Fruit fly (Drosophila melanogaster) whole organism, embryonic: ENCODE data around the gene CARPB.

Experiments
- Aef1 ChIP-seq: fragments of 200-800 bp; sonication (Bioruptor generic); IDR thresholded peaks from 3 replicates; pipeline ENCODE4 v1.3.6; 2022; ENCODE audit warnings: missing biosample characterization, missing genetic modification characterization
- Atf-2 ChIP-seq: fragments of 200-800 bp; sonication (Bioruptor generic); optimal IDR thresholded peaks from 2 replicates; lab custom pipeline; 2016; ENCODE audit warnings: missing biosample characterization, missing genetic modification characterization
- CG10209 ChIP-seq: fragments of 200-800 bp; sonication (Bioruptor generic); optimal IDR thresholded peaks from 3 replicates; lab custom pipeline; 2017; ENCODE audit warnings: missing biosample characterization, mild to moderate bottlenecking, missing genetic modification characterization, missing genetic modification reagents
- CG10267 ChIP-seq: fragments of 200-800 bp; sonication (Bioruptor generic); optimal IDR thresholded peaks from 2 replicates; lab custom pipeline; 2018; ENCODE audit warnings: missing biosample characterization, mild to moderate bottlenecking, missing genetic modification characterization, moderate library complexity
- CG11456 ChIP-seq: fragments of 200-800 bp; sonication (Bioruptor generic); IDR thresholded peaks from 3 replicates; pipeline ENCODE4 v1.3.6; 2022; ENCODE audit warnings: missing biosample characterization, missing genetic modification characterization
- CG12071 ChIP-seq: fragments of 200-800 bp; sonication (Bioruptor generic); optimal IDR thresholded peaks from 3 replicates; lab custom pipeline; 2018; ENCODE audit warnings: missing biosample characterization, mild to moderate bottlenecking, missing genetic modification characterization
- CG12104 ChIP-seq: fragments of 200-800 bp; sonication (Bioruptor generic); optimal IDR thresholded peaks from 3 replicates; lab custom pipeline; 2016; ENCODE audit warnings: missing biosample characterization, missing genetic modification characterization
- CG12236 ChIP-seq: fragments of 200-800 bp; sonication (Bioruptor generic); optimal IDR thresholded peaks from 2 replicates; lab custom pipeline; 2016; ENCODE audit warnings: missing biosample characterization, missing genetic modification characterization
- CG12299 ChIP-seq: fragments of 200-800 bp; sonication (Bioruptor generic); optimal IDR thresholded peaks from 2 replicates; lab custom pipeline; 2018; ENCODE audit warnings: missing biosample characterization, mild to moderate bottlenecking, missing genetic modification characterization
- CG12744 ChIP-seq: fragments of 200-800 bp; sonication (Bioruptor generic); optimal IDR thresholded peaks from 2 replicates; lab custom pipeline; 2016; ENCODE audit warnings: missing biosample characterization, missing genetic modification characterization
- CG13287 ChIP-seq: fragments of 200-800 bp; sonication (Bioruptor generic); IDR thresholded peaks from 2 replicates; pipeline ENCODE4 v1.3.6; 2022; ENCODE audit warnings: missing biosample characterization, missing genetic modification characterization; ENCODE audit not compliant: partially characterized antibody
- CG15601 ChIP-seq: fragments of 200-800 bp; sonication (Bioruptor generic); optimal IDR thresholded peaks from 3 replicates; lab custom pipeline; 2019; ENCODE audit warnings: missing biosample characterization, mild to moderate bottlenecking, missing genetic modification characterization, moderate library complexity
- CG17361 ChIP-seq: fragments of 200-800 bp; sonication (Bioruptor generic); IDR thresholded peaks from 3 replicates; pipeline ENCODE4 v1.3.6; 2022; ENCODE audit warnings: missing biosample characterization, missing genetic modification characterization
- CG2875 ChIP-seq: fragments of 200-800 bp; sonication (Bioruptor generic); optimal IDR thresholded peaks from 2 replicates; lab custom pipeline; 2017; ENCODE audit warnings: missing biosample characterization, mild to moderate bottlenecking, missing genetic modification characterization, missing genetic modification reagents
- CG3065 ChIP-seq: fragments of 200-800 bp; sonication (Bioruptor generic); optimal IDR thresholded peaks from 2 replicates; lab custom pipeline; 2016; ENCODE audit warnings: missing biosample characterization, missing genetic modification characterization
- CG6854 ChIP-seq: fragments of 200-800 bp; sonication (Bioruptor generic); optimal IDR thresholded peaks from 3 replicates; lab custom pipeline; 2017; ENCODE audit warnings: missing biosample characterization, mild to moderate bottlenecking, missing genetic modification characterization
- CG8281 ChIP-seq: fragments of 200-800 bp; sonication (Bioruptor generic); optimal IDR thresholded peaks from 2 replicates; lab custom pipeline; 2018; ENCODE audit warnings: missing biosample characterization, mild to moderate bottlenecking, missing genetic modification characterization, moderate library complexity
- CG9817 ChIP-seq: fragments of 200-800 bp; sonication (Bioruptor generic); optimal IDR thresholded peaks from 2 replicates; lab custom pipeline; 2018; ENCODE audit warnings: missing biosample characterization, mild to moderate bottlenecking, missing genetic modification characterization, moderate library complexity
- CrebB ChIP-seq: fragments of 200-800 bp; sonication (Bioruptor generic); optimal IDR thresholded peaks from 3 replicates; lab custom pipeline; 2018; ENCODE audit warnings: missing biosample characterization, mild to moderate bottlenecking, missing genetic modification characterization
- ERR ChIP-seq: fragments of 200-800 bp; sonication (Bioruptor generic); optimal IDR thresholded peaks from 2 replicates; lab custom pipeline; 2016; ENCODE audit warnings: missing biosample characterization, missing genetic modification characterization
- Ets97D ChIP-seq: fragments of 200-800 bp; sonication (Bioruptor generic); optimal IDR thresholded peaks from 3 replicates; lab custom pipeline; 2016; ENCODE audit warnings: missing biosample characterization, missing genetic modification characterization
- Gsc ChIP-seq: fragments of 200-800 bp; sonication (Bioruptor generic); IDR thresholded peaks from 2 replicates; pipeline ENCODE4 v1.3.6; 2022; ENCODE audit warnings: missing biosample characterization, missing genetic modification characterization
- Kr ChIP-seq: fragments of 200-800 bp; sonication (Bioruptor generic); optimal IDR thresholded peaks from 2 replicates; lab custom pipeline; 2017; ENCODE audit warnings: missing biosample characterization, mild to moderate bottlenecking, missing genetic modification characterization
- Med ChIP-seq: fragments of 200-800 bp; sonication (Bioruptor generic); peaks from one replicate; lab custom pipeline; 2016; ENCODE audit warnings: missing biosample characterization, missing genetic modification characterization, mild to moderate bottlenecking, inconsistent platforms, moderate library complexity
- NC2α ChIP-seq: fragments of 200-800 bp; sonication (Bioruptor generic); optimal IDR thresholded peaks from 2 replicates; lab custom pipeline; 2016; ENCODE audit warnings: missing biosample characterization, missing genetic modification characterization
- Nf-YC ChIP-seq: fragments of 200-800 bp; optimal IDR thresholded peaks from 3 replicates; lab custom pipeline; 2019; ENCODE audit warnings: missing biosample characterization, mild to moderate bottlenecking, missing genetic modification characterization, moderate library complexity
- Oli ChIP-seq: fragments of 200-800 bp; sonication (Bioruptor generic); optimal IDR thresholded peaks from 2 replicates; lab custom pipeline; 2018; ENCODE audit warnings: missing biosample characterization, mild to moderate bottlenecking, missing genetic modification characterization, moderate library complexity
- Trl ChIP-seq, 3 experiments: fragments of >200 bp in 2 of 3; fragments of 200-800 bp in 1 of 3; sonication (Bioruptor generic) in 1 of 3; optimal IDR thresholded peaks; 2 replicates in 1 of 3; 3 replicates in 2 of 3; lab custom pipeline; 2016 to 2017; ENCODE audit warnings: missing biosample characterization in 1 of 3, missing genetic modification characterization in 1 of 3
- al ChIP-seq: fragments of 200-800 bp; sonication (Bioruptor generic); IDR thresholded peaks from 2 replicates; pipeline ENCODE4 v1.3.6; 2022; ENCODE audit warnings: missing biosample characterization, missing genetic modification characterization
- aop ChIP-seq: fragments of 200-800 bp; sonication (Bioruptor generic); IDR thresholded peaks from 2 replicates; pipeline ENCODE4 v1.3.6; 2022; ENCODE audit warnings: missing biosample characterization, missing genetic modification characterization
- ato ChIP-seq: fragments of 200-800 bp; sonication (Bioruptor generic); IDR thresholded peaks from 2 replicates; pipeline ENCODE4 v1.3.6; 2022; ENCODE audit warnings: missing biosample characterization, missing genetic modification characterization; ENCODE audit not compliant: partially characterized antibody
- bcd ChIP-seq: fragments of 200-800 bp; sonication (Bioruptor generic); optimal IDR thresholded peaks from 2 replicates; lab custom pipeline; 2017; ENCODE audit warnings: missing biosample characterization, mild to moderate bottlenecking, missing genetic modification characterization
- gcm ChIP-seq: fragments of 200-800 bp; sonication (Bioruptor generic); optimal IDR thresholded peaks from 2 replicates; lab custom pipeline; 2019; ENCODE audit warnings: missing biosample characterization, mild to moderate bottlenecking, missing genetic modification characterization, moderate library complexity
- gt ChIP-seq: fragments of 200-800 bp; sonication (Bioruptor generic); IDR thresholded peaks from 2 replicates; pipeline ENCODE4 v1.3.6; 2022; ENCODE audit warnings: missing biosample characterization, missing genetic modification characterization
- lilli ChIP-seq: fragments of 200-800 bp; sonication (Bioruptor generic); optimal IDR thresholded peaks from 3 replicates; lab custom pipeline; 2016; ENCODE audit warnings: missing biosample characterization, missing genetic modification characterization
- luna ChIP-seq: fragments of 200-800 bp; sonication (Bioruptor generic); optimal IDR thresholded peaks from 2 replicates; lab custom pipeline; 2016; ENCODE audit warnings: missing biosample characterization, missing genetic modification characterization
- maf-S ChIP-seq: fragments of 200-800 bp; sonication (Bioruptor generic); optimal IDR thresholded peaks from 2 replicates; lab custom pipeline; 2016; ENCODE audit warnings: missing biosample characterization, missing genetic modification characterization
- nau ChIP-seq: fragments of 200-800 bp; sonication (Bioruptor generic); optimal IDR thresholded peaks from 3 replicates; lab custom pipeline; 2017; ENCODE audit warnings: missing biosample characterization, mild to moderate bottlenecking, missing genetic modification characterization, missing genetic modification reagents
- onecut ChIP-seq: fragments of 200-800 bp; sonication (Bioruptor generic); IDR thresholded peaks from 2 replicates; pipeline ENCODE4 v1.3.6; 2022; ENCODE audit warnings: missing biosample characterization, missing genetic modification characterization
- pfk ChIP-seq: fragments of 200-800 bp; sonication (Bioruptor generic); optimal IDR thresholded peaks from 2 replicates; lab custom pipeline; 2018; ENCODE audit warnings: missing biosample characterization, mild to moderate bottlenecking, missing genetic modification characterization, moderate library complexity
- phol ChIP-seq: fragments of 200-800 bp; sonication (Bioruptor generic); optimal IDR thresholded peaks from 3 replicates; lab custom pipeline; 2018; ENCODE audit warnings: missing biosample characterization, mild to moderate bottlenecking, missing genetic modification characterization, moderate library complexity
- prd ChIP-seq, 3 experiments: fragments of >200 bp in 2 of 3; fragments of 200-800 bp in 1 of 3; sonication (Bioruptor generic) in 1 of 3; optimal IDR thresholded peaks in 2 of 3; IDR thresholded peaks in 1 of 3; 2 replicates in 2 of 3; 3 replicates in 1 of 3; pipeline versions ENCODE4 v1.3.6 to Lab custom; 2017 to 2022; ENCODE audit warnings: missing biosample characterization in 1 of 3, missing genetic modification characterization in 1 of 3
- ro ChIP-seq: fragments of 200-800 bp; sonication (Bioruptor generic); IDR thresholded peaks from 2 replicates; pipeline ENCODE4 v1.3.6; 2022; ENCODE audit warnings: missing biosample characterization, missing genetic modification characterization
- seq ChIP-seq: fragments of 200-800 bp; sonication (Bioruptor generic); IDR thresholded peaks from 2 replicates; pipeline ENCODE4 v1.3.6; 2022; ENCODE audit warnings: missing biosample characterization, missing genetic modification characterization
- tgo ChIP-seq: fragments of 200-800 bp; sonication (Bioruptor generic); IDR thresholded peaks from 3 replicates; pipeline ENCODE4 v1.3.6; 2022; ENCODE audit warnings: missing biosample characterization, missing genetic modification characterization
- zen2 ChIP-seq: fragments of 200-800 bp; sonication (Bioruptor generic); IDR thresholded peaks from 3 replicates; pipeline ENCODE4 v1.3.6; 2022; ENCODE audit warnings: missing biosample characterization, missing genetic modification characterization; ENCODE audit not compliant: partially characterized antibody
- zfh2 ChIP-seq: fragments of 200-800 bp; sonication (Bioruptor generic); optimal IDR thresholded peaks from 2 replicates; lab custom pipeline; 2016; ENCODE audit warnings: missing biosample characterization, missing genetic modification characterization

The CARPB gene

DNA sequence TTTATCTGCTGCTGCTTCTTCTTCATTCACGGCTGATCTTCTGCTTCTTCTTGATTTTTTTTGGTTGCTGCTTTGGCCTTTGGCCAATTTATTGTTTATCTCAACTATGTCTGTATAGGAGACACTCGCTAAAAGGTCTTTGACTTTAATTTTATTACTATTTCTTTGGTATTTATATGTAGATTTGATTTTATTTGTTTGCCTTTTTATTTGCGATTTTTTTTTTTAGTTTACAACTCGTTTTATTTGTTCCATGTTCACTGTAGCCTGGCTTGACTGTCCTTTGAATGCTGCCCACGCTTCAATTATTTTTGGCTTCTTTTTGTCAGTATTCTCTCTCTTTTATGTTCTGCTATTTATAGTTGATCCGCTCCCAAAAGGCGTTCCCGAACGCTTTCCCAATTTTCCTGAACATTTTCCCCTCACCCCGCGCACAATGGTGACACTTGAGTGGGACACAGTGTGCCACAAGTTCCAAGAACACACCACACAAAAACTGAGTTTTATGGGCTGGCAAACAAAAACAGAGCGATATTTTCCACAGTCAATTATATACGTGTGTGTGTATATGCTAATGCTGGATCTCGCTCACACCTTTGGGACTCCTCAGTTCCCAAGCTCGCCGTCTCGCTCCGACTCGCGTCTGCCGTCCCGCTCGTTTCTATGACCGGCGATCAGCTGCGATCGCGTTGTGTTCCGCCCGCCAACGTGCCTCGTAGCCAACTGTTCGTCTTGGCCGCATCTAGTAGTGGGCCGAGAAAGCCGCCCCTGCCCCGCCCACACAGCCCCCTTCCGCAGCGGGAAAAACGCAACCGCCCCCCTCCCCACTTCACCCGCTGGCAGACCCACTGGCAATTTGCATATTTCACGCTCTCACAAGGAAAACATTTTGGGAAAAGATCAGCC, 93.2 kb downstream of the CARPB start, which contains the start of gene CG15247 (continued):
- TF ChIP-seq luna (GFP tag; lab: Kevin White, UChicago) (no peak), prd (optimal IDR thresholded peaks at IDR 0.05; lab: Kevin White, UChicago) (no peak), prd (GFP tag; IDR thresholded peaks at IDR 0.05; lab: Robert Waterston, UW) (peak; percentile 81), CG11456 (peak; percentile 71), aop (peak; percentile 68; the same call in 1 of the 2 replicates), CG6854 (GFP tag; lab: Kevin White, UChicago) (no peak), CG15601 (tag; lab: Kevin White, UChicago) (peak; percentile 61), zfh2 (peak; percentile 66), CG17361 (GFP tag; lab: Robert Waterston, UW) (peak; percentile 72; the same call in 2 of the 3 replicates), tgo (GFP tag; lab: Robert Waterston, UW) (peak; percentile 77), onecut (GFP tag; lab: Robert Waterston, UW) (peak; percentile 73), CG12236 (peak; percentile 13), CG8281 (tag; lab: Kevin White, UChicago) (peak; percentile 56), Trl (optimal IDR thresholded peaks at IDR 0.05; lab: Kevin White, UChicago) (no peak), Trl (GFP tag; optimal IDR thresholded peaks at IDR 0.05; lab: Kevin White, UChicago) (peak; percentile 72), al (GFP tag; lab: Robert Waterston, UW) (peak; percentile 84), CG12299 (peak; percentile 37), gcm (GFP tag; lab: Kevin White, UChicago) (peak; percentile 47), bcd (GFP tag; lab: Kevin White, UChicago) (peak; percentile 67), Med (peak; percentile 93), Ets97D (peak; percentile 31), zen2 (no peak), seq (GFP tag; lab: Robert Waterston, UW) (peak; percentile 70), phol (tag; lab: Kevin White, UChicago) (peak; percentile 79), Kr (GFP tag; lab: Kevin White, UChicago) (no peak), Nf-YC (tag; lab: Kevin White, UChicago) (peak; percentile 45), CG10267 (tag; lab: Kevin White, UChicago) (peak; percentile 50), lilli (GFP tag; lab: Kevin White, UChicago) (peak; percentile 78), maf-S (peak; percentile 47), CG12104 (GFP tag; lab: Kevin White, UChicago) (peak; percentile 52), CG10209 (GFP tag; lab: Kevin White, UChicago) (peak; percentile 60), CG3065 (GFP tag; lab: Kevin White, UChicago) (peak; percentile 7), NC2α (GFP tag; lab: Kevin White, UChicago) (no peak), Gsc (GFP tag; lab: Robert Waterston, UW) (peak; percentile 31; the same call in 1 of the 2 replicates), CG9817 (tag; lab: Kevin White, UChicago) (peak; percentile 85), ro (GFP tag; lab: Robert Waterston, UW) (peak; percentile 64), gt (GFP tag; lab: Robert Waterston, UW) (no peak), CrebB (tag; lab: Kevin White, UChicago) (peak; percentile 27), Atf-2 (GFP tag; lab: Kevin White, UChicago) (peak; percentile 51), nau (GFP tag; lab: Kevin White, UChicago) (peak; percentile 41), Oli (tag; lab: Kevin White, UChicago) (peak; percentile 72), CG2875 (GFP tag; lab: Kevin White, UChicago) (peak; percentile 43), ato (GFP tag; lab: Robert Waterston, UW) (no peak), pfk (GFP tag; lab: Kevin White, UChicago) (no peak), CG13287 (GFP tag; lab: Robert Waterston, UW) (no peak), Aef1 (peak; percentile 80), CG12744 (GFP tag; lab: Kevin White, UChicago) (peak; percentile 40), ERR (GFP tag; lab: Kevin White, UChicago) (no peak), CG12071 (GFP tag; lab: Kevin White, UChicago) (peak; percentile 37)
